Worm (Caenorhabditis elegans) whole organism, L4 larva: ENCODE results near the gene T10H9.8.

Experiments used
- F37D6.2 ChIP-seq: sonication (generic microtip); optimal IDR thresholded peaks from 2 replicates; lab custom pipeline; 2016; ENCODE audit warnings: mild to moderate bottlenecking, missing genetic modification characterization, missing compliant biosample characterization
- F44E2.7 ChIP-seq: fragments of 200-800 bp; sonication (Bioruptor generic); IDR thresholded peaks from 2 replicates; pipeline ENCODE4 v2.1.2; 2022; ENCODE audit warnings: missing genetic modification characterization, missing compliant biosample characterization
- F49E8.2 ChIP-seq: sonication (generic microtip); optimal IDR thresholded peaks from 2 replicates; lab custom pipeline; 2016; ENCODE audit warnings: missing compliant biosample characterization, mild to moderate bottlenecking, missing genetic modification characterization, borderline replicate concordance
- R02D3.7 ChIP-seq: fragments of 150-350 bp; sonication (generic microtip); optimal IDR thresholded peaks from 3 replicates; lab custom pipeline; 2014; ENCODE audit warnings: missing biosample characterization, missing genetic modification characterization
- T20F7.1 ChIP-seq: fragments of 200-800 bp; sonication (Bioruptor generic); optimal IDR thresholded peaks from 2 replicates; lab custom pipeline; 2018; ENCODE audit warnings: mild to moderate bottlenecking, missing genetic modification characterization, missing compliant biosample characterization
- ZK337.2 ChIP-seq: fragments of 200-800 bp; sonication (Bioruptor generic); IDR thresholded peaks from 2 replicates; pipeline ENCODE4 v1.3.6; 2022; ENCODE audit warnings: missing genetic modification reagents, missing genetic modification characterization, missing compliant biosample characterization
- aha-1 ChIP-seq: fragments of 150-350 bp; peaks from one replicate; lab custom pipeline; 2014; ENCODE audit warnings: missing biosample characterization, missing genetic modification characterization
- aly-2 ChIP-seq: sonication (generic microtip); optimal IDR thresholded peaks from 2 replicates; lab custom pipeline; 2018; ENCODE audit warnings: missing biosample characterization, missing genetic modification characterization
- attf-4 ChIP-seq: sonication (generic microtip); optimal IDR thresholded peaks from 3 replicates; lab custom pipeline; 2017; ENCODE audit warnings: missing biosample characterization, missing genetic modification characterization
- cey-2 ChIP-seq: sonication (generic microtip); optimal IDR thresholded peaks from 3 replicates; lab custom pipeline; 2017; ENCODE audit warnings: missing genetic modification characterization, mild to moderate bottlenecking, missing compliant biosample characterization, antibody characterized with exemption, borderline replicate concordance; ENCODE audit not compliant: insufficient read depth
- daf-12 ChIP-seq: fragments of 150-350 bp; optimal IDR thresholded peaks from 2 replicates; lab custom pipeline; 2014; ENCODE audit warnings: missing biosample characterization, missing genetic modification reagents, missing genetic modification characterization
- daf-16 ChIP-seq, 3 experiments: sonication (generic microtip); optimal IDR thresholded peaks; 2 replicates each; lab custom pipeline; 2016 to 2017; ENCODE audit warnings: missing genetic modification characterization in 3 of 3, missing genetic modification reagents in 3 of 3, mild to moderate bottlenecking in 2 of 3, missing compliant biosample characterization in 2 of 3, missing biosample characterization in 1 of 3, moderate library complexity in 1 of 3
- daf-19 ChIP-seq: fragments of 200-800 bp; sonication (Bioruptor generic); conservative IDR thresholded peaks from 2 replicates; pipeline ENCODE4 v1.3.6; 2022; ENCODE audit warnings: missing genetic modification characterization, missing compliant biosample characterization
- daf-8 ChIP-seq: fragments of 200-800 bp; sonication (Bioruptor generic); IDR thresholded peaks from 2 replicates; pipeline ENCODE4 v1.3.6; 2022; ENCODE audit warnings: missing genetic modification characterization, missing compliant biosample characterization
- dmd-6 ChIP-seq: fragments of 200-800 bp; sonication (Bioruptor generic); IDR thresholded peaks from 2 replicates; pipeline ENCODE4 v1.3.6; 2022; ENCODE audit warnings: missing genetic modification reagents, missing genetic modification characterization, missing compliant biosample characterization
- dpl-1 ChIP-seq: fragments of 150-350 bp; optimal IDR thresholded peaks from 2 replicates; lab custom pipeline; 2014; ENCODE audit warnings: missing biosample characterization, missing genetic modification reagents, missing genetic modification characterization
- dve-1 ChIP-seq: sonication (generic microtip); optimal IDR thresholded peaks from 2 replicates; lab custom pipeline; 2017; ENCODE audit warnings: antibody characterized with exemption, mild to moderate bottlenecking, missing genetic modification characterization, missing compliant biosample characterization; ENCODE audit not compliant: insufficient read depth
- egl-27 ChIP-seq: sonication (generic microtip); optimal IDR thresholded peaks from 3 replicates; lab custom pipeline; 2017; ENCODE audit warnings: missing biosample characterization, missing genetic modification reagents, missing genetic modification characterization
- fkh-10 ChIP-seq: fragments of 150-350 bp; optimal IDR thresholded peaks from 2 replicates; lab custom pipeline; 2014; ENCODE audit warnings: missing biosample characterization, missing genetic modification reagents, missing genetic modification characterization
- gei-8 ChIP-seq: fragments of 200-800 bp; sonication (Bioruptor generic); optimal IDR thresholded peaks from 2 replicates; lab custom pipeline; 2018; ENCODE audit warnings: mild to moderate bottlenecking, missing genetic modification characterization, missing compliant biosample characterization
- hlh-11 ChIP-seq: fragments of 200-800 bp; sonication (Bioruptor generic); optimal IDR thresholded peaks from 2 replicates; lab custom pipeline; 2018; ENCODE audit warnings: mild to moderate bottlenecking, missing genetic modification characterization, missing compliant biosample characterization
- hmg-1.1 ChIP-seq: fragments of 200-800 bp; sonication (Bioruptor generic); IDR thresholded peaks from 2 replicates; pipeline ENCODE4 v1.3.6; 2022; ENCODE audit warnings: missing genetic modification reagents, missing genetic modification characterization, missing compliant biosample characterization
- lim-7 ChIP-seq: fragments of 200-800 bp; sonication (Bioruptor generic); IDR thresholded peaks from 2 replicates; pipeline ENCODE4 v1.3.6; 2022; ENCODE audit warnings: missing genetic modification characterization, missing compliant biosample characterization
- lin-29 ChIP-seq: fragments of 200-800 bp; sonication (Bioruptor generic); IDR thresholded peaks from 2 replicates; pipeline ENCODE4 v1.3.6; 2022; ENCODE audit warnings: missing genetic modification reagents, missing genetic modification characterization, missing compliant biosample characterization
- lsy-2 ChIP-seq, 2 experiments: fragments of 150-350 bp in 1 of 2; sonication (generic microtip) in 1 of 2; optimal IDR thresholded peaks; 2 replicates each; lab custom pipeline; 2014 to 2017; ENCODE audit warnings: missing biosample characterization in 2 of 2, missing genetic modification characterization in 2 of 2
- mes-2 ChIP-seq: sonication (generic microtip); optimal IDR thresholded peaks from 2 replicates; lab custom pipeline; 2016; ENCODE audit warnings: missing genotype, mild to moderate bottlenecking, missing genetic modification characterization, missing compliant biosample characterization; ENCODE audit not compliant: poor library complexity, severe bottlenecking
- mxl-3 ChIP-seq: fragments of 200-800 bp; sonication (Bioruptor generic); optimal IDR thresholded peaks from 2 replicates; lab custom pipeline; 2018; ENCODE audit warnings: mild to moderate bottlenecking, missing genetic modification characterization, missing compliant biosample characterization
- nhr-10 ChIP-seq: fragments of 150-350 bp; optimal IDR thresholded peaks from 2 replicates; lab custom pipeline; 2014; ENCODE audit warnings: missing biosample characterization, missing genetic modification characterization
- nhr-102 ChIP-seq: sonication (generic microtip); optimal IDR thresholded peaks from 2 replicates; lab custom pipeline; 2016; ENCODE audit warnings: mild to moderate bottlenecking, missing genetic modification characterization, moderate library complexity, missing compliant biosample characterization
- nhr-11 ChIP-seq: fragments of 150-350 bp; optimal IDR thresholded peaks from 2 replicates; lab custom pipeline; 2014; ENCODE audit warnings: missing biosample characterization, missing genetic modification characterization
- nhr-42 ChIP-seq: fragments of 200-800 bp; sonication (Bioruptor generic); IDR thresholded peaks from 2 replicates; pipeline ENCODE4 v1.3.6; 2022; ENCODE audit warnings: missing genetic modification characterization, missing compliant biosample characterization
- pqm-1 ChIP-seq: sonication (generic microtip); optimal IDR thresholded peaks from 2 replicates; lab custom pipeline; 2017; ENCODE audit warnings: missing biosample characterization, missing genetic modification characterization
- set-16 ChIP-seq: fragments of 200-800 bp; sonication (Bioruptor generic); IDR thresholded peaks from 2 replicates; pipeline ENCODE4 v1.3.6; 2022; ENCODE audit warnings: missing genetic modification reagents, missing genetic modification characterization, missing compliant biosample characterization
- snpc-1.2 ChIP-seq: fragments of 200-800 bp; sonication (Bioruptor generic); IDR thresholded peaks from 2 replicates; pipeline ENCODE4 v1.3.6; 2022; ENCODE audit warnings: missing genetic modification reagents, missing genetic modification characterization, missing compliant biosample characterization
- spr-1 ChIP-seq: sonication (generic microtip); optimal IDR thresholded peaks from 2 replicates; lab custom pipeline; 2016; ENCODE audit warnings: mild to moderate bottlenecking, missing genetic modification characterization, missing compliant biosample characterization
- tag-97 ChIP-seq: fragments of 200-800 bp; sonication (Bioruptor generic); IDR thresholded peaks from 2 replicates; pipeline ENCODE4 v1.3.6; 2022; ENCODE audit warnings: missing genetic modification characterization, missing compliant biosample characterization
- unc-39 ChIP-seq: sonication (generic microtip); optimal IDR thresholded peaks from 2 replicates; lab custom pipeline; 2017; ENCODE audit warnings: missing biosample characterization, missing genetic modification characterization
- unc-62 ChIP-seq, 3 experiments: fragments of 150-350 bp in 1 of 3; sonication (generic microtip); optimal IDR thresholded peaks in 2 of 3; peaks in 1 of 3; 1 replicate in 1 of 3; 2 replicates in 2 of 3; lab custom pipeline; 2014 to 2017; ENCODE audit warnings: missing biosample characterization in 3 of 3, missing genetic modification characterization in 3 of 3, missing genetic modification reagents in 3 of 3, missing genotype in 1 of 3

The T10H9.8 gene

ce11 chrV:6602556-6603062 lies 49.5 kb upstream of the T10H9.8 start, which contains the start of gene ZK1055.6:
ZK1055.6 (minus strand) TSS chrV:6602606.
- no peak for TF ChIP-seq lin-29 (GFP tag; lab: Robert Waterston, UW)
- TF ChIP-seq dpl-1 (GFP tag; lab: Kevin White, UChicago): no peak
- TF ChIP-seq mes-2 (tag; lab: Kevin White, UChicago): no peak
- peak; percentile 18 for TF ChIP-seq aha-1 (tag; lab: Kevin White, UChicago)
- peak in 1 of 2 experiments; percentile 93 for TF ChIP-seq unc-62 (GFP tag; optimal IDR thresholded peaks at IDR 0.05 in 1 of 2; lab: Kevin White, UChicago)
- TF ChIP-seq unc-62 (tag; optimal IDR thresholded peaks at IDR 0.05; lab: Kevin White, UChicago): no peak
- no peak for TF ChIP-seq F49E8.2 (tag; lab: Kevin White, UChicago)
- no peak for TF ChIP-seq F37D6.2 (tag; lab: Kevin White, UChicago)

DNA sequence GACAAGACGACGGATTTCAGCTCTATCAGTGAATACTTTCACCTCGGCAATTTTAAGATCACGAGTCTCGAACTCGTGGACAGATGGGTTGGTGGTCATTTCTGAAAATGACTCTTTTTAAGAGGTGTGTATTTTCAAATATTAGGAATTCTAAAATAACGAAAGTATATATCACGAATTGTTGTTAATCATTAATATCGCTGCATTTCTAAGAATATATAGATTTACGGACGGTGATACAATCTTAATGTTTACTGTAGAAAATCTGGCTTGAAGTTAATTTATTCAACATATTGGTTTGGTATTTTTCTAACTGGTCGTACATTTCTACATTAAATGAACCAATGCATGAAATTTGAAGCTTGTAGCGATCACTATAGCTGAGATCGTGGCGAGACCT lies 46.9 kb upstream of the T10H9.8 start, which contains the start of gene ZK1055.7:
Gene ZK1055.7, minus strand, starts transcription at position 101 of the 400 bp plus-strand sequence.
- TF ChIP-seq set-16 (no peak), daf-8 (GFP tag; lab: Robert Waterston, UW) (no peak), nhr-10 (tag; lab: Kevin White, UChicago) (no peak), nhr-102 (no peak), T20F7.1 (no peak), lim-7 (GFP tag; lab: Robert Waterston, UW) (no peak), unc-62 (GFP tag; optimal IDR thresholded peaks at IDR 0.05 in 1 of 2; lab: Kevin White, UChicago) (no peak), unc-62 (tag; optimal IDR thresholded peaks at IDR 0.05; lab: Kevin White, UChicago) (no peak), ZK337.2 (GFP tag; lab: Robert Waterston, UW) (no peak), F44E2.7 (GFP tag; lab: Robert Waterston, UW) (no peak), fkh-10 (GFP tag; lab: Kevin White, UChicago) (no peak), tag-97 (no peak), R02D3.7 (no peak), unc-39 (tag; lab: Kevin White, UChicago) (no peak), egl-27 (tag; lab: Kevin White, UChicago) (no peak)

DNA sequence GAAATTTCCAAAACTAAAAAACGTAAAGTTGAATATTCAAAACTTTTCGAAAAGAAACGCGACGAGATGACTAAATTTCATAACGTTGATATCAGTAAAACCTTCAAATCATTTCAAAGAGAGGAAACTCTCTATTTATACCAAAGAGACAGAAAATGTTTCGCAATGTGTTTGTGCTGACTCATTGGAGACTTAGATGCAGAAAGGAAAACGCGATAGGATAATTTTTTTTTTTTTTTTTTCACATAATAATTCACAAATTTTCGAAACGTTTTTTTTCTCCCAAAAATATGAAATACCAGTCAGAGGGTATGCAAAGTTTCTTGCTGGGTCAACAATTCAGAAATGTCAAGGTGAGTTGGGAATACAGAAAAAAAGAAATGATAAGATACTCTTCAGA lies 46.0 kb upstream of the T10H9.8 start:
- TF ChIP-seq dpl-1 (GFP tag; lab: Kevin White, UChicago) (peak; percentile 11), attf-4 (no peak), mxl-3 (GFP tag; lab: Kevin White, UChicago) (no peak), hlh-11 (tag; lab: Kevin White, UChicago) (peak; percentile 31), dve-1 (tag; lab: Kevin White, UChicago) (peak; percentile 47), snpc-1.2 (GFP tag; lab: Robert Waterston, UW) (0 out of 2 replicates have a peak, but pooled peaks have one; percentile 41), daf-16 (GFP tag; optimal IDR thresholded peaks at IDR 0.05; lab: Kevin White, UChicago) (no peak), daf-16 (tag; optimal IDR thresholded peaks at IDR 0.05; lab: Kevin White, UChicago) (peak; percentile 62), pqm-1 (peak; percentile 11), daf-19 (GFP tag; lab: Robert Waterston, UW) (no peak), lsy-2 (tag; optimal IDR thresholded peaks at IDR 0.05; lab: Kevin White, UChicago) (peak in 1 of 2 experiments; percentile 46), dmd-6 (GFP tag; lab: Robert Waterston, UW) (peak; percentile 24; the same call in 1 of the 2 replicates), mes-2 (tag; lab: Kevin White, UChicago) (peak; percentile 25)
- TF ChIP-seq, all 104 proteins: peak for 9

DNA sequence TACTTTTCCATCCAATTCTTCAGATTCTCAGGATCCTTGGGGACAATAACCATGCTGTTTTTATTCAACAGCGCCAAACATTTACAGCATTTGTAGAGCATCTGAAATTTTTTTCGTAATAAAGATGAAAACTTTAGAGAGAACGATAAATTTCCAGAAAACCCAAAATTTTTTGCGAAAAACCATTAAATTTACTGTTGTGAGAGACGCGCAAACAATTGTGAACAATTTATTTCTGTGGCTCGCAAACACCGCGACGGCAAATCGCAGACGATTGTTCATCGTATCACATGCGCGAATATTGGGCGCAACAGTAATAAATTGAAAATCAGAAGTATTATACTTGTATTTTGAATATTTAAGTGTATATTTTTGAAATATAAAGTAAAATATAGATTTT lies 41.1 kb upstream of the T10H9.8 start, which contains the start of gene gon-14:
Gene gon-14, minus strand, starts transcription at position 101 of the 400 bp plus-strand sequence.
- TF ChIP-seq cey-2 (tag; lab: Kevin White, UChicago) (no peak), mes-2 (tag; lab: Kevin White, UChicago) (no peak), daf-12 (tag; lab: Kevin White, UChicago) (no peak), hmg-1.1 (no peak), dve-1 (tag; lab: Kevin White, UChicago) (no peak), gei-8 (no peak), spr-1 (tag; lab: Kevin White, UChicago) (no peak), nhr-11 (tag; lab: Kevin White, UChicago) (no peak), nhr-42 (GFP tag; lab: Robert Waterston, UW) (no peak), aly-2 (tag; lab: Kevin White, UChicago) (no peak)
